Fruit fly (Drosophila melanogaster) whole organism, pupa: ENCODE results near the gene Pomp.

Experiments used
- CG10348 ChIP-seq: fragments of 200-800 bp; sonication (Bioruptor generic); IDR thresholded peaks from 2 replicates; pipeline ENCODE4 v1.3.6; 2022; ENCODE audit warnings: missing biosample characterization, missing genetic modification characterization
- CG12605 ChIP-seq: fragments of 200-800 bp; sonication (Bioruptor generic); IDR thresholded peaks from 2 replicates; pipeline ENCODE4 v1.3.6; 2022; ENCODE audit warnings: missing biosample characterization, missing genetic modification characterization
- CG13204 ChIP-seq: fragments of 200-800 bp; sonication (Bioruptor generic); optimal IDR thresholded peaks from 2 replicates; lab custom pipeline; 2018; ENCODE audit warnings: missing biosample characterization, mild to moderate bottlenecking, missing genetic modification characterization, moderate library complexity
- CG14655 ChIP-seq: fragments of 200-800 bp; sonication (Bioruptor generic); optimal IDR thresholded peaks from 3 replicates; lab custom pipeline; 2017; ENCODE audit warnings: mild to moderate bottlenecking, missing biosample characterization, missing genetic modification reagents, missing genetic modification characterization
- CG4496 ChIP-seq: fragments of 200-800 bp; sonication (Bioruptor generic); IDR thresholded peaks from 3 replicates; pipeline ENCODE4 v1.3.6; 2022; ENCODE audit warnings: missing biosample characterization, missing genetic modification characterization
- CG8301 ChIP-seq: fragments of 200-800 bp; sonication (Bioruptor generic); optimal IDR thresholded peaks from 2 replicates; lab custom pipeline; 2018; ENCODE audit warnings: missing biosample characterization, mild to moderate bottlenecking, missing genetic modification characterization
- D1 ChIP-seq: fragments of 200-800 bp; sonication (Bioruptor generic); optimal IDR thresholded peaks from 2 replicates; lab custom pipeline; 2018; ENCODE audit warnings: missing biosample characterization, mild to moderate bottlenecking, missing genetic modification characterization, moderate library complexity
- fd96Ca ChIP-seq: fragments of 200-800 bp; sonication (Bioruptor generic); IDR thresholded peaks from 3 replicates; pipeline ENCODE4 v1.3.6; 2022; ENCODE audit warnings: missing biosample characterization, missing genetic modification characterization
- rn ChIP-seq: fragments of 200-800 bp; sonication (Bioruptor generic); IDR thresholded peaks from 2 replicates; pipeline ENCODE4 v1.3.6; 2022; ENCODE audit warnings: missing biosample characterization, missing genetic modification characterization

- TF ChIP-seq CG4496 (GFP tag; lab: Robert Waterston, UW) (no peak), fd96Ca (GFP tag; lab: Robert Waterston, UW) (no peak), CG12605 (GFP tag; lab: Robert Waterston, UW) (no peak), D1 (no peak), CG13204 (GFP tag; lab: Kevin White, UChicago) (no peak), CG8301 (tag; lab: Kevin White, UChicago) (no peak), CG14655 (GFP tag; lab: Kevin White, UChicago) (no peak), rn (GFP tag; lab: Robert Waterston, UW) (no peak), CG10348 (GFP tag; lab: Robert Waterston, UW) (no peak)
These were observed 18.8 kb upstream of the Pomp start for dm6 chr2L:20768568-20769071.
